Worm (Caenorhabditis elegans) whole organism, young adult: Measurements from ENCODE around the gene dhhc-1.

Source experiments
- B0336.3 ChIP-seq: fragments of 200-800 bp; sonication (Bioruptor generic); IDR thresholded peaks from 2 replicates; pipeline ENCODE4 v1.3.6; 2022; ENCODE audit warnings: missing genetic modification characterization, missing compliant biosample characterization
- C06A6.2 ChIP-seq: fragments of 200-800 bp; sonication (Bioruptor generic); conservative IDR thresholded peaks from 2 replicates; pipeline ENCODE4 v1.3.6; 2022; ENCODE audit warnings: missing genetic modification characterization, missing compliant biosample characterization
- D2030.7 ChIP-seq: fragments of 200-800 bp; sonication (Bioruptor generic); IDR thresholded peaks from 2 replicates; pipeline ENCODE4 v1.3.6; 2022; ENCODE audit warnings: missing genetic modification reagents, missing genetic modification characterization, missing compliant biosample characterization
- F33H1.4 ChIP-seq: fragments of 200-800 bp; sonication (Bioruptor generic); IDR thresholded peaks from 2 replicates; pipeline ENCODE4 v1.3.6; 2022; ENCODE audit warnings: missing genetic modification reagents, missing genetic modification characterization, missing compliant biosample characterization
- F52B5.7 ChIP-seq: sonication (generic microtip); optimal IDR thresholded peaks from 2 replicates; lab custom pipeline; 2016; ENCODE audit warnings: mild to moderate bottlenecking, missing genetic modification characterization, missing compliant biosample characterization
- F57C9.4 ChIP-seq: sonication (generic microtip); optimal IDR thresholded peaks from 2 replicates; lab custom pipeline; 2017; ENCODE audit warnings: mild to moderate bottlenecking, missing genetic modification characterization, missing compliant biosample characterization
- K12H6.12 ChIP-seq: fragments of 200-800 bp; sonication (Bioruptor generic); optimal IDR thresholded peaks from 2 replicates; lab custom pipeline; 2018; ENCODE audit warnings: mild to moderate bottlenecking, missing genetic modification characterization, missing compliant biosample characterization
- T26A5.8 ChIP-seq: sonication (generic microtip); optimal IDR thresholded peaks from 2 replicates; lab custom pipeline; 2016; ENCODE audit warnings: missing genetic modification characterization, missing compliant biosample characterization
- Y53G8AR.9 ChIP-seq: fragments of 200-800 bp; sonication (Bioruptor generic); conservative IDR thresholded peaks from 2 replicates; pipeline ENCODE4 v1.3.6; 2022; ENCODE audit warnings: missing genetic modification reagents, missing genetic modification characterization, missing compliant biosample characterization
- Y56A3A.18 ChIP-seq: fragments of 200-800 bp; sonication (Bioruptor generic); IDR thresholded peaks from 2 replicates; pipeline ENCODE4 v1.3.6; 2022; ENCODE audit warnings: missing genetic modification reagents, missing genetic modification characterization, missing compliant biosample characterization
- Y95B8A.8 ChIP-seq: fragments of 200-800 bp; sonication (Bioruptor generic); IDR thresholded peaks from 2 replicates; pipeline ENCODE4 v1.3.6; 2022; ENCODE audit warnings: missing genetic modification reagents, missing genetic modification characterization, missing compliant biosample characterization
- ama-1 ChIP-seq, 3 experiments: fragments of 150-350 bp in 1 of 3; sonication (generic microtip) in 2 of 3; optimal IDR thresholded peaks; 2 replicates each; lab custom pipeline; 2014 to 2018; ENCODE audit warnings: missing biosample characterization in 2 of 3, missing genetic modification characterization in 2 of 3, missing genetic modification reagents in 2 of 3
- attf-3 ChIP-seq: fragments of 200-800 bp; sonication (Bioruptor generic); conservative IDR thresholded peaks from 2 replicates; pipeline ENCODE4 v1.3.6; 2022; ENCODE audit warnings: missing genetic modification reagents, missing genetic modification characterization, missing compliant biosample characterization
- attf-5 ChIP-seq: fragments of 200-800 bp; sonication (Bioruptor generic); optimal IDR thresholded peaks from 2 replicates; lab custom pipeline; 2018; ENCODE audit warnings: mild to moderate bottlenecking, missing genetic modification characterization, missing compliant biosample characterization
- cebp-1 ChIP-seq, 2 experiments: fragments of 200-800 bp in 1 of 2; sonication (Bioruptor generic) in 1 of 2; sonication (generic microtip) in 1 of 2; IDR thresholded peaks in 1 of 2; optimal IDR thresholded peaks in 1 of 2; 2 replicates each; pipeline versions ENCODE4 v1.3.6 to Lab custom; 2017 to 2022; ENCODE audit warnings: missing compliant biosample characterization in 2 of 2, missing genetic modification characterization in 2 of 2, mild to moderate bottlenecking in 1 of 2, missing genetic modification reagents in 1 of 2, moderate library complexity in 1 of 2
- ceh-100 ChIP-seq: fragments of 200-800 bp; sonication (Bioruptor generic); IDR thresholded peaks from 2 replicates; pipeline ENCODE4 v1.3.6; 2022; ENCODE audit warnings: missing genetic modification reagents, missing genetic modification characterization, missing compliant biosample characterization
- ceh-27 ChIP-seq: fragments of 200-800 bp; sonication (Bioruptor generic); optimal IDR thresholded peaks from 2 replicates; lab custom pipeline; 2018; ENCODE audit warnings: mild to moderate bottlenecking, missing genetic modification characterization, moderate library complexity, missing compliant biosample characterization
- ceh-91 ChIP-seq: fragments of 200-800 bp; sonication (Bioruptor generic); IDR thresholded peaks from 2 replicates; pipeline ENCODE4 v1.3.6; 2022; ENCODE audit warnings: missing genetic modification reagents, missing genetic modification characterization, missing compliant biosample characterization
- die-1 ChIP-seq: sonication (generic microtip); optimal IDR thresholded peaks from 2 replicates; lab custom pipeline; 2016; ENCODE audit warnings: missing genotype, mild to moderate bottlenecking, missing genetic modification characterization, missing compliant biosample characterization
- dpff-1 ChIP-seq: sonication (generic microtip); optimal IDR thresholded peaks from 2 replicates; lab custom pipeline; 2017; ENCODE audit warnings: mild to moderate bottlenecking, missing genetic modification characterization, missing compliant biosample characterization
- egrh-3 ChIP-seq: fragments of 200-800 bp; sonication (Bioruptor generic); IDR thresholded peaks from 2 replicates; pipeline ENCODE4 v1.3.6; 2022; ENCODE audit warnings: missing genetic modification reagents, missing genetic modification characterization, missing compliant biosample characterization
- ets-4 ChIP-seq: fragments of 200-800 bp; sonication (Bioruptor generic); optimal IDR thresholded peaks from 2 replicates; lab custom pipeline; 2018; ENCODE audit warnings: mild to moderate bottlenecking, missing genetic modification characterization, missing compliant biosample characterization
- gei-17 ChIP-seq: fragments of 200-800 bp; sonication (Bioruptor generic); optimal IDR thresholded peaks from 2 replicates; lab custom pipeline; 2018; ENCODE audit warnings: mild to moderate bottlenecking, missing genetic modification characterization, missing compliant biosample characterization
- him-1 ChIP-seq: sonication (generic microtip); optimal IDR thresholded peaks from 2 replicates; lab custom pipeline; 2016; ENCODE audit warnings: missing genotype, missing genetic modification reagents, missing genetic modification characterization, missing compliant biosample characterization
- let-607 ChIP-seq, 2 experiments: fragments of 200-800 bp in 1 of 2; sonication (Bioruptor generic) in 1 of 2; sonication (generic microtip) in 1 of 2; optimal IDR thresholded peaks; 2 replicates each; lab custom pipeline; 2016 to 2018; ENCODE audit warnings: mild to moderate bottlenecking in 2 of 2, missing compliant biosample characterization in 2 of 2, missing genetic modification characterization in 2 of 2, moderate library complexity in 2 of 2, missing genotype in 1 of 2
- lin-26 ChIP-seq: fragments of 200-800 bp; sonication (Bioruptor generic); IDR thresholded peaks from 2 replicates; pipeline ENCODE4 v1.3.6; 2022; ENCODE audit warnings: missing genetic modification reagents, missing genetic modification characterization, missing compliant biosample characterization
- lin-35 ChIP-seq, 3 experiments: fragments of 150-350 bp in 2 of 3; sonication (generic microtip) in 1 of 3; optimal IDR thresholded peaks; 2 replicates each; lab custom pipeline; 2014 to 2018; ENCODE audit warnings: missing biosample characterization in 3 of 3, missing genetic modification characterization in 3 of 3, missing genetic modification reagents in 3 of 3
- lin-54 ChIP-seq: fragments of 200-800 bp; sonication (Bioruptor generic); optimal IDR thresholded peaks from 2 replicates; lab custom pipeline; 2018; ENCODE audit warnings: mild to moderate bottlenecking, missing genetic modification characterization, missing compliant biosample characterization
- madf-10 ChIP-seq: sonication (generic microtip); optimal IDR thresholded peaks from 2 replicates; lab custom pipeline; 2016; ENCODE audit warnings: mild to moderate bottlenecking, missing genetic modification characterization, missing compliant biosample characterization
- mcd-1 ChIP-seq: fragments of 200-800 bp; sonication (Bioruptor generic); IDR thresholded peaks from 2 replicates; pipeline ENCODE4 v1.3.6; 2022; ENCODE audit warnings: missing genetic modification reagents, missing genetic modification characterization, missing compliant biosample characterization
- mxl-1 ChIP-seq: sonication (generic microtip); optimal IDR thresholded peaks from 2 replicates; lab custom pipeline; 2016; ENCODE audit warnings: missing genetic modification characterization, missing compliant biosample characterization
- nfya-2 ChIP-seq: fragments of 200-800 bp; sonication (Bioruptor generic); IDR thresholded peaks from 2 replicates; pipeline ENCODE4 v1.3.6; 2022; ENCODE audit warnings: missing genetic modification reagents, missing genetic modification characterization, missing compliant biosample characterization
- rpc-1 ChIP-seq, 2 experiments: fragments of 150-350 bp in 1 of 2; sonication (generic microtip) in 1 of 2; optimal IDR thresholded peaks; 2 replicates each; lab custom pipeline; 2014 to 2018; ENCODE audit warnings: missing biosample characterization in 1 of 2, missing genetic modification characterization in 1 of 2, missing genetic modification reagents in 1 of 2, missing genotype in 1 of 2
- sea-2 ChIP-seq: fragments of 200-800 bp; sonication (Bioruptor generic); IDR thresholded peaks from 2 replicates; pipeline ENCODE4 v1.3.6; 2022; ENCODE audit warnings: missing genetic modification characterization, missing compliant biosample characterization
- snpc-1.1 ChIP-seq: sonication (generic microtip); optimal IDR thresholded peaks from 2 replicates; lab custom pipeline; 2017; ENCODE audit warnings: missing genetic modification characterization, mild to moderate bottlenecking, missing compliant biosample characterization, antibody characterized with exemption, moderate library complexity, missing genotype, missing genetic modification reagents; ENCODE audit not compliant: insufficient read depth
- snpc-1.3 ChIP-seq: sonication (generic microtip); optimal IDR thresholded peaks from 2 replicates; lab custom pipeline; 2017; ENCODE audit warnings: missing genetic modification characterization, mild to moderate bottlenecking, missing compliant biosample characterization, antibody characterized with exemption, moderate library complexity, missing genotype, missing genetic modification reagents; ENCODE audit not compliant: insufficient read depth
- snpc-3.4 ChIP-seq: sonication (generic microtip); optimal IDR thresholded peaks from 2 replicates; lab custom pipeline; 2017; ENCODE audit warnings: missing genetic modification characterization, mild to moderate bottlenecking, missing compliant biosample characterization, antibody characterized with exemption, moderate library complexity, missing genotype, missing genetic modification reagents
- somi-1 ChIP-seq: fragments of 200-800 bp; sonication (Bioruptor generic); optimal IDR thresholded peaks from 2 replicates; lab custom pipeline; 2018; ENCODE audit warnings: mild to moderate bottlenecking, missing genetic modification characterization, missing compliant biosample characterization
- sptf-2 ChIP-seq: fragments of 200-800 bp; sonication (Bioruptor generic); optimal IDR thresholded peaks from 2 replicates; lab custom pipeline; 2018; ENCODE audit warnings: mild to moderate bottlenecking, missing genetic modification characterization, missing compliant biosample characterization
- unc-62 ChIP-seq: fragments of 150-350 bp; optimal IDR thresholded peaks from 2 replicates; lab custom pipeline; 2014; ENCODE audit warnings: missing biosample characterization, missing genetic modification reagents, missing genetic modification characterization
- zim-3 ChIP-seq: sonication (generic microtip); optimal IDR thresholded peaks from 2 replicates; lab custom pipeline; 2017; ENCODE audit warnings: mild to moderate bottlenecking, missing genetic modification characterization, moderate library complexity, missing compliant biosample characterization
- ztf-22 ChIP-seq: fragments of 200-800 bp; sonication (Bioruptor generic); optimal IDR thresholded peaks from 2 replicates; lab custom pipeline; 2018; ENCODE audit warnings: mild to moderate bottlenecking, missing genetic modification characterization, moderate library complexity, missing compliant biosample characterization
- ztf-25 ChIP-seq: fragments of 200-800 bp; sonication (Bioruptor generic); IDR thresholded peaks from 2 replicates; pipeline ENCODE4 v1.3.6; 2022; ENCODE audit warnings: missing genetic modification reagents, missing genetic modification characterization, missing compliant biosample characterization
- ztf-26 ChIP-seq: sonication (generic microtip); optimal IDR thresholded peaks from 2 replicates; lab custom pipeline; 2017; ENCODE audit warnings: missing genetic modification characterization, missing compliant biosample characterization
- ztf-28 ChIP-seq: fragments of 200-800 bp; sonication (Bioruptor generic); IDR thresholded peaks from 2 replicates; pipeline ENCODE4 v1.3.6; 2022; ENCODE audit warnings: missing genetic modification reagents, missing genetic modification characterization, missing compliant biosample characterization

dhhc-1 gene

DNA sequence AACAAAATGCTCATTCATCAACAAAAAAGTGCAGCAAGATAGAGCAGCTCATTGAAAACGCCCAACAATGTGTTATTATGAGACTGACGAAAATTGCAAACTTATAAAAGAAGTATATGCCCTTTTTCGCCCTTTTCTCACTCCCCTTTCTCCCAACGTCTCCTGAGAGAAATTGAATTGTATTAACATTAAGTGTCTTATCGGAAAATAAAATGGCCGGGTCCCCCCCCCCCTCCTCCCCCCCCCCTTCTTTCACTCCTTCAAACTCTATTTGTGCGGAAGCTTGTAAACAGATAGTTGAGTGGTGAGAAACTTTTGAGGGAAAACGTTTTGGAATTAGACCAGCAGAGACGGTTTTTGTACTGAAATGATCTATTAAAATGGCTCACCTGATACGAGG, 26.5 kb upstream of the dhhc-1 start:
- TF ChIP-seq ets-4 (GFP tag; lab: Kevin White, UChicago): no peak
- TF ChIP-seq snpc-3.4: no peak
- TF ChIP-seq mcd-1: no peak
- no peak for TF ChIP-seq D2030.7 (GFP tag; lab: Robert Waterston, UW)
- no peak for TF ChIP-seq ztf-25
- TF ChIP-seq C06A6.2 (GFP tag; lab: Robert Waterston, UW): no peak
- no peak for TF ChIP-seq T26A5.8
- no peak for TF ChIP-seq die-1 (tag; lab: Kevin White, UChicago)
- no peak for TF ChIP-seq rpc-1 (optimal IDR thresholded peaks at IDR 0.05; lab: Kevin White, UChicago)
- no peak for TF ChIP-seq rpc-1 (tag; optimal IDR thresholded peaks at IDR 0.05; lab: Kevin White, UChicago)
- TF ChIP-seq attf-3 (GFP tag; lab: Robert Waterston, UW): no peak
- TF ChIP-seq gei-17 (GFP tag; lab: Kevin White, UChicago): no peak
- TF ChIP-seq nfya-2 (GFP tag; lab: Robert Waterston, UW): no peak
- no peak for TF ChIP-seq F33H1.4 (GFP tag; lab: Robert Waterston, UW)
- TF ChIP-seq, all 124 proteins: peak for 0

DNA sequence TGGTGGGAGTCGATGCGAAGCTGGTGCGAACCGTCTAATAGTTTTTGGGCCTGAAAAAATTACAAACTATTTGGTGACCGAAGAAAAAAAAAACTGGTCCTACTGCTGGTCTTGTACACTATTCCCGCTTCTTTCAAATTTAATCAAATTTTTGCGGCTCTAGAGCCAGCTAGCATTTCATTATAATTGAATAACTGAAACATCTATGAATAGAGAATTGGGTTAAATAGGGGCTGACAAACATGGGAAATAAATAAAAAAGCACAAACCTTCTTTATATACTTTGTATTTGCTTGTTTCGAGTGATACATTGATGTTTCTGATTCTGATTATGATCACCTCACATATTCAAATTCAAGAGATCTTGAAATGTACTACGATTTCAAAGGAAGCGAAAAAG, 24.9 kb upstream of the dhhc-1 start:
- TF ChIP-seq lin-54 (GFP tag; lab: Kevin White, UChicago) (no peak), K12H6.12 (no peak), ztf-28 (GFP tag; lab: Robert Waterston, UW) (no peak), unc-62 (GFP tag; lab: Kevin White, UChicago) (no peak), ceh-27 (GFP tag; lab: Kevin White, UChicago) (no peak), mxl-1 (tag; lab: Kevin White, UChicago) (no peak), attf-5 (GFP tag; lab: Kevin White, UChicago) (no peak), zim-3 (tag; lab: Kevin White, UChicago) (no peak), Y95B8A.8 (GFP tag; lab: Robert Waterston, UW) (no peak), ztf-26 (tag; lab: Kevin White, UChicago) (no peak), him-1 (tag; lab: Kevin White, UChicago) (no peak), madf-10 (tag; lab: Kevin White, UChicago) (no peak), B0336.3 (GFP tag; lab: Robert Waterston, UW) (no peak), Y53G8AR.9 (no peak), F52B5.7 (tag; lab: Kevin White, UChicago) (no peak), somi-1 (no peak), cebp-1 (GFP tag; IDR thresholded peaks at IDR 0.05; lab: Robert Waterston, UW) (no peak), cebp-1 (tag; optimal IDR thresholded peaks at IDR 0.05; lab: Kevin White, UChicago) (no peak), lin-35 (GFP tag; optimal IDR thresholded peaks at IDR 0.05; lab: Kevin White, UChicago) (no peak), snpc-1.1 (no peak), let-607 (tag; optimal IDR thresholded peaks at IDR 0.05; lab: Kevin White, UChicago) (no peak)

DNA sequence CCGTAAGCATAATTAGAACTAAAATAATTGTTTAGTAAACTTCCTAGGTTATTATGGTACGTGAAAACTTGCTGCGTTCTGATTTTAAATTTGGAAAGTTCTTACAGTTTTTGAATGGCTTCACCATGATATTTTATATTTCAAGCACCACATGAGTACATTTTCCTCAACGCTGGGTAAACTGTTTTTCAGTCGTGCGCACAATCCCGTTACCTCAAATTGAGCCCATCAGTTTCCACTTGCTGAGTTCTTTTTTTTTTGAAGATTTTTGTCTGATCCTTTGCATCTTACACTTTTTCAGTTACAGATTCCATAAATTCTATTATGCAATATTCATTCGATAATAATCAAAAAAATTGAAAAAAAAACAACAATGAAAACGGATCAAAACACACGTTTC, 20.3 kb upstream of the dhhc-1 start:
- TF ChIP-seq F52B5.7 (tag; lab: Kevin White, UChicago): no peak
- TF ChIP-seq F57C9.4 (tag; lab: Kevin White, UChicago): no peak
- no peak for TF ChIP-seq lin-26 (GFP tag; lab: Robert Waterston, UW)
- TF ChIP-seq ceh-100 (GFP tag; lab: Robert Waterston, UW): no peak
- no peak for TF ChIP-seq ama-1 (optimal IDR thresholded peaks at IDR 0.05; lab: Kevin White, UChicago)
- no peak for TF ChIP-seq ama-1 (GFP tag; optimal IDR thresholded peaks at IDR 0.05; lab: Kevin White, UChicago)
- no peak for TF ChIP-seq ztf-28 (GFP tag; lab: Robert Waterston, UW)
- TF ChIP-seq ceh-91 (GFP tag; lab: Robert Waterston, UW): no peak
- no peak for TF ChIP-seq sea-2 (GFP tag; lab: Robert Waterston, UW)
- TF ChIP-seq snpc-1.3 (tag; lab: Kevin White, UChicago): no peak
- no peak for TF ChIP-seq dpff-1 (tag; lab: Kevin White, UChicago)
- TF ChIP-seq D2030.7 (GFP tag; lab: Robert Waterston, UW): no peak
- TF ChIP-seq sptf-2 (GFP tag; lab: Kevin White, UChicago): no peak
- no peak for TF ChIP-seq attf-5 (GFP tag; lab: Kevin White, UChicago)
- no peak for TF ChIP-seq Y95B8A.8 (GFP tag; lab: Robert Waterston, UW)
- no peak for TF ChIP-seq egrh-3 (GFP tag; lab: Robert Waterston, UW)
- no peak for TF ChIP-seq ztf-22
- no peak for TF ChIP-seq T26A5.8
- no peak for TF ChIP-seq Y56A3A.18 (GFP tag; lab: Robert Waterston, UW)
- no peak for TF ChIP-seq C06A6.2 (GFP tag; lab: Robert Waterston, UW)
